Worm (Caenorhabditis elegans) whole organism, L4/young adult: Measurements from ENCODE around the gene shpk-1.

Experiments used
- W03F9.2 ChIP-seq: fragments of 150-350 bp; optimal IDR thresholded peaks from 2 replicates; lab custom pipeline; 2014; ENCODE audit warnings: missing biosample characterization, missing genetic modification characterization
- dao-5 ChIP-seq: sonication (generic microtip); optimal IDR thresholded peaks from 2 replicates; lab custom pipeline; 2016; ENCODE audit warnings: missing genotype, missing genetic modification characterization, moderate library complexity, missing compliant biosample characterization
- him-1 ChIP-seq: sonication (generic microtip); optimal IDR thresholded peaks from 2 replicates; lab custom pipeline; 2016; ENCODE audit warnings: missing genotype, missing genetic modification reagents, missing genetic modification characterization, missing compliant biosample characterization

shpk-1 gene

DNA sequence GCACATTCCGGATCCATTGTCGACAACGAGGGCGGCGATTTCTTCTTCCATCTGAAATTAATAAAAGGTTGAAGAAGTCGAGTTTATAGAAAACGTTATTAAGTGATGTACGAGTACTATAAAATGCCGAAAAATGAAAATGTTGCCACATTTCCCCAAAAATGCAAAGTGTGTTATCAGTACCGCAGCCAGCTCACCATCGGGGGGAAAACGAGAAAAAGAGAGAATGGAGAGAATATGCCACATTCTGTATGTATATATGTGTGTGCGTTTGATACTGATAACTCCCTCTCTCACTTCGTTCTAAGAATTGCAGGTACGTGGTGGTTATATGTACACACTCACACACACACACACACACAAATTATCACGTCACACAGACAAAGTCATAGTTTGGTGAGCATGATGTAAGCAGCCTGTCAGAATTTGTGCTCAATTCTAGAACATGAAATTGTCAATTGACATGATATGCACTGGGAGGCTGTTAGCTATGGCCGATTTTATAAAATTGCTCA is 1.7 kb upstream of the shpk-1 start, which contains the start of gene act-5:
Gene act-5 (minus strand): TSS at position 51 of the 515 bp plus-strand sequence.
- no peak for TF ChIP-seq W03F9.2 (tag; lab: Kevin White, UChicago)
- peak; percentile 34 for TF ChIP-seq dao-5 (tag; lab: Kevin White, UChicago)

- TF ChIP-seq dao-5 (tag; lab: Kevin White, UChicago) (no peak), W03F9.2 (tag; lab: Kevin White, UChicago) (no peak), him-1 (tag; lab: Kevin White, UChicago) (no peak)
Measured at ce11 chrIII:13606865-13607264, 955 bp upstream of the shpk-1 start.

- no peak for TF ChIP-seq him-1 (tag; lab: Kevin White, UChicago)
- no peak for TF ChIP-seq W03F9.2 (tag; lab: Kevin White, UChicago)
- no peak for TF ChIP-seq dao-5 (tag; lab: Kevin White, UChicago)
Measured at ce11 chrIII:13614206-13614605, 6.4 kb downstream of the shpk-1 start.

- no peak for TF ChIP-seq dao-5 (tag; lab: Kevin White, UChicago)
- no peak for TF ChIP-seq W03F9.2 (tag; lab: Kevin White, UChicago)
- TF ChIP-seq him-1 (tag; lab: Kevin White, UChicago): no peak
Measured at ce11 chrIII:13614751-13615150, 6.9 kb downstream of the shpk-1 start.

- no peak for TF ChIP-seq W03F9.2 (tag; lab: Kevin White, UChicago)
- no peak for TF ChIP-seq dao-5 (tag; lab: Kevin White, UChicago)
Measured at ce11 chrIII:13615530-13615929, 7.7 kb downstream of the shpk-1 start.

DNA sequence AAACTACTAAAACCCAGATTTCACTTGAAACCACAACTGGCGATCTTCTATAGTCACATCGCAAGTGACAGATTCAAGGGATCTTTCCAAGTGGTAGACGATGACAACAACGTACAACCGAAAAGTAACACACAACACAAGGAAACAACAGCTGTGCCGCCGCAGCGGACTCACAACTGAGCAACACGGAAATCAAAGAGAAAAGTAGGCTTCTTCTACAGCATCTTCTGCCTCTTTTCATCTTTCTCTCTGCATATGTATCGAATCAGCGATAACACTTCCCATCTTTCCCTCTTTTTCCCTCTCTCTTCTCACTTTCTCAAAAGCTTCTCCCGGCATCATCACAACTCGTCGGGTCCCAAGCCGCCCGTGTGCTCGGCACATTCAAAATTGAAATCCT is 9.0 kb downstream of the shpk-1 start, which contains the start of gene T12D8.9:
Gene T12D8.9 (plus strand): TSS at position 312 of the 400 bp plus-strand sequence.
- TF ChIP-seq dao-5 (tag; lab: Kevin White, UChicago): no peak
- TF ChIP-seq W03F9.2 (tag; lab: Kevin White, UChicago): no peak
- no peak for TF ChIP-seq him-1 (tag; lab: Kevin White, UChicago)

ce11 chrIII:13621012-13621411 is 13.2 kb downstream of the shpk-1 start:
- TF ChIP-seq W03F9.2 (tag; lab: Kevin White, UChicago) (no peak), him-1 (tag; lab: Kevin White, UChicago) (no peak), dao-5 (tag; lab: Kevin White, UChicago) (no peak)

ce11 chrIII:13621717-13622116 is 13.9 kb downstream of the shpk-1 start:
- no peak for TF ChIP-seq dao-5 (tag; lab: Kevin White, UChicago)
- no peak for TF ChIP-seq W03F9.2 (tag; lab: Kevin White, UChicago)
- TF ChIP-seq him-1 (tag; lab: Kevin White, UChicago): no peak

ce11 chrIII:13622268-13622667 is 14.4 kb downstream of the shpk-1 start, which contains the start of gene hip-1:
Gene hip-1 (minus strand): TSS chrIII:13622492.
- no peak for TF ChIP-seq dao-5 (tag; lab: Kevin White, UChicago)
- TF ChIP-seq W03F9.2 (tag; lab: Kevin White, UChicago): peak; percentile 84

ce11 chrIII:13623014-13623413 is 15.2 kb downstream of the shpk-1 start, which contains the start of gene mlc-5:
Gene mlc-5 (plus strand): TSS chrIII:13623314.
- TF ChIP-seq W03F9.2 (tag; lab: Kevin White, UChicago) (no peak), him-1 (tag; lab: Kevin White, UChicago) (no peak), dao-5 (tag; lab: Kevin White, UChicago) (no peak)

ce11 chrIII:13624226-13624625 is 16.4 kb downstream of the shpk-1 start, which contains the start of gene taf-9:
Gene taf-9 (plus strand): TSS chrIII:13624276.
- TF ChIP-seq W03F9.2 (tag; lab: Kevin White, UChicago) (no peak), dao-5 (tag; lab: Kevin White, UChicago) (no peak), him-1 (tag; lab: Kevin White, UChicago) (no peak)

DNA sequence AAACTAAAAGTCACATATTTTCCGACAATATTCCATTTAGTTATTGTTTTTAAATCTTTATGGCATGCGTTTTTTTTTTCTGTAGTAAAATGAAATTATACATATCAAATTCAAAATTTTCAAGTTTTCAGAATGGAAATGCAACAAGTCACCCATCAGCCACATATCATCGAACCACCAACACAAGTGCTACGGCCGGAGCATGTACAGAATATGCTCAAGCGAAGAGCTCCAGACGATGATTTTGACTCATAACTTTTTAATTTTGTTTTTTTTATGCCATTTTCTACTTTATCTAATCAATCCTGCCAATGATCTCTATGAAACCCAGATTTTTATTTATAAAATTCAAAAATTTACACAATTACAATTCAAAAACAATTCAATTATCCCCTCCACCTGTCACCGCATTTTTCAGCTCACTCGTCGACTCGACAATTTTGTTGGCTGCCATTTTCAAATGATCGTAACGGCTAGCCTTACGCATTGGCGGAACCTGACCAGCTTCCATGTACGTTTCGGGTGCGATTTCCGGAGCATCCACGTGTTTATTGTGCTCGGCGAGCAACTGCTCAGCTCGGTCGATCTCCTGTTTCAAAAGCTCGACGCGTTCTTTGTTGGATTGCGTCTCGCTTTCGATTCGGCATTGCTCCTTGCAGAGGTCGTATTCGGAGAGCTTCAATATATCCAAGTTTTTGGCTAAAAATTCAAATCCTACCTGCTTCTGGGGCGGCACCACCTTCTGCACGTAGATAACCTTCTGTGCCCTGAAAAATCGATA is 18.0 kb downstream of the shpk-1 start:
- TF ChIP-seq dao-5 (tag; lab: Kevin White, UChicago): peak; percentile 0
- TF ChIP-seq W03F9.2 (tag; lab: Kevin White, UChicago): no peak

- TF ChIP-seq W03F9.2 (tag; lab: Kevin White, UChicago) (no peak), him-1 (tag; lab: Kevin White, UChicago) (no peak), dao-5 (tag; lab: Kevin White, UChicago) (no peak)
Measured at ce11 chrIII:13626692-13627091, 18.9 kb downstream of the shpk-1 start, which contains the start of gene T12D8.5. Gene T12D8.5 (minus strand): TSS chrIII:13626786.

- TF ChIP-seq W03F9.2 (tag; lab: Kevin White, UChicago) (no peak), him-1 (tag; lab: Kevin White, UChicago) (no peak), dao-5 (tag; lab: Kevin White, UChicago) (no peak)
Measured at ce11 chrIII:13630708-13631107, 22.9 kb downstream of the shpk-1 start, which contains the start of gene arrd-17. Gene arrd-17 (minus strand): TSS chrIII:13630808.
